Worm (Caenorhabditis elegans) whole organism, midembryonic: ENCODE measurements around the gene K02B2.6.

ENCODE experiments used
- cog-1 ChIP-seq: sonication (generic microtip); optimal IDR thresholded peaks from 2 replicates; lab custom pipeline; 2016; ENCODE audit warnings: missing genetic modification characterization, missing compliant biosample characterization
- flt-1 ChIP-seq: fragments of 200-800 bp; sonication (Bioruptor generic); IDR thresholded peaks from 2 replicates; pipeline ENCODE4 v1.3.6; 2022; ENCODE audit warnings: missing genetic modification characterization, missing compliant biosample characterization
- ztf-23 ChIP-seq: fragments of 200-800 bp; sonication (Bioruptor generic); IDR thresholded peaks from 2 replicates; pipeline ENCODE4 v1.3.6; 2022; ENCODE audit warnings: missing genetic modification reagents, missing genetic modification characterization, missing compliant biosample characterization
- ztf-29 ChIP-seq: fragments of 200-800 bp; sonication (Bioruptor generic); IDR thresholded peaks from 2 replicates; pipeline ENCODE4 v1.3.6; 2022; ENCODE audit warnings: missing genetic modification reagents, missing genetic modification characterization, missing compliant biosample characterization

- TF ChIP-seq ztf-23 (no peak), ztf-29 (GFP tag; lab: Robert Waterston, UW) (no peak), cog-1 (no peak), flt-1 (GFP tag; lab: Robert Waterston, UW) (no peak)
Measured at ce11 chrIV:5944172-5944571, 17.9 kb downstream of the K02B2.6 start.
